Worm (Caenorhabditis elegans) whole organism, L1 larva: ENCODE results near the gene rin-1.

Source experiments
- Y116A8C.19 ChIP-seq: sonication (generic microtip); optimal IDR thresholded peaks from 2 replicates; lab custom pipeline; 2016; ENCODE audit warnings: missing compliant biosample characterization, missing genetic modification characterization, borderline replicate concordance
- aha-1 ChIP-seq: fragments of 150-350 bp; optimal IDR thresholded peaks from 2 replicates; lab custom pipeline; 2014; ENCODE audit warnings: missing biosample characterization, missing genetic modification characterization
- alr-1 ChIP-seq: fragments of 200-800 bp; sonication (Bioruptor generic); optimal IDR thresholded peaks from 2 replicates; lab custom pipeline; 2018; ENCODE audit warnings: borderline replicate concordance, mild to moderate bottlenecking, missing genetic modification characterization, missing compliant biosample characterization
- ceh-63 ChIP-seq: fragments of 200-800 bp; sonication (Bioruptor generic); optimal IDR thresholded peaks from 2 replicates; lab custom pipeline; 2018; ENCODE audit warnings: mild to moderate bottlenecking, missing genetic modification characterization, missing compliant biosample characterization
- ceh-82 ChIP-seq, 3 experiments: fragments of 150-350 bp in 1 of 3; sonication (generic microtip) in 2 of 3; optimal IDR thresholded peaks; 2 replicates each; lab custom pipeline; 2014 to 2017; ENCODE audit warnings: missing biosample characterization in 3 of 3, missing genetic modification characterization in 3 of 3
- ceh-88 ChIP-seq: fragments of 200-800 bp; sonication (Bioruptor generic); IDR thresholded peaks from 2 replicates; pipeline ENCODE4 v1.3.6; 2022; ENCODE audit warnings: missing genetic modification characterization, missing compliant biosample characterization
- ces-1 ChIP-seq: fragments of 150-350 bp; optimal IDR thresholded peaks from 2 replicates; lab custom pipeline; 2014; ENCODE audit warnings: missing biosample characterization, missing genetic modification reagents, missing genetic modification characterization
- dpl-1 ChIP-seq, 3 experiments: fragments of 150-350 bp in 2 of 3; sonication (generic microtip) in 1 of 3; optimal IDR thresholded peaks; 2 replicates each; lab custom pipeline; 2014 to 2017; ENCODE audit warnings: missing biosample characterization in 3 of 3, missing genetic modification characterization in 3 of 3, missing genetic modification reagents in 3 of 3
- efl-1 ChIP-seq, 4 experiments: fragments of 150-350 bp; optimal IDR thresholded peaks in 3 of 4; peaks in 1 of 4; 1 replicate in 1 of 4; 2 replicates in 3 of 4; lab custom pipeline; 2014; ENCODE audit warnings: missing biosample characterization in 2 of 4, missing genetic modification characterization in 2 of 4, missing genetic modification reagents in 2 of 4
- efl-3 ChIP-seq: fragments of 200-800 bp; sonication (Bioruptor generic); optimal IDR thresholded peaks from 2 replicates; lab custom pipeline; 2018; ENCODE audit warnings: mild to moderate bottlenecking, missing genetic modification characterization, missing compliant biosample characterization
- egl-27 ChIP-seq, 2 experiments: fragments of 150-350 bp in 1 of 2; sonication (generic microtip); optimal IDR thresholded peaks; 3 replicates each; lab custom pipeline; 2017 to 2018; ENCODE audit warnings: missing biosample characterization in 2 of 2, missing genetic modification characterization in 2 of 2, missing genetic modification reagents in 2 of 2
- elt-2 ChIP-seq: sonication (generic microtip); optimal IDR thresholded peaks from 2 replicates; lab custom pipeline; 2016; ENCODE audit warnings: missing genetic modification characterization, mild to moderate bottlenecking, inconsistent platforms, missing compliant biosample characterization, missing genetic modification reagents
- fkh-4 ChIP-seq: sonication (generic microtip); optimal IDR thresholded peaks from 2 replicates; lab custom pipeline; 2016; ENCODE audit warnings: missing compliant biosample characterization, missing genetic modification characterization, borderline replicate concordance
- fos-1 ChIP-seq: fragments of 150-350 bp; optimal IDR thresholded peaks from 2 replicates; lab custom pipeline; 2014; ENCODE audit warnings: missing biosample characterization, missing genetic modification characterization
- grh-1 ChIP-seq: fragments of 200-800 bp; sonication (Bioruptor generic); IDR thresholded peaks from 2 replicates; pipeline ENCODE4 v1.3.6; 2022; ENCODE audit warnings: missing genetic modification reagents, missing genetic modification characterization, missing compliant biosample characterization
- hlh-17 ChIP-seq: fragments of 200-800 bp; sonication (Bioruptor generic); optimal IDR thresholded peaks from 2 replicates; lab custom pipeline; 2018; ENCODE audit warnings: missing genetic modification characterization, mild to moderate bottlenecking, missing compliant biosample characterization, moderate library complexity, borderline replicate concordance
- hpl-2 ChIP-seq: fragments of 150-350 bp; optimal IDR thresholded peaks from 2 replicates; lab custom pipeline; 2014; ENCODE audit warnings: missing biosample characterization, missing genetic modification reagents, missing genetic modification characterization
- jun-1 ChIP-seq: fragments of 150-350 bp; optimal IDR thresholded peaks from 2 replicates; lab custom pipeline; 2014; ENCODE audit warnings: missing biosample characterization, missing genetic modification reagents, missing genetic modification characterization
- lin-13 ChIP-seq: fragments of 150-350 bp; optimal IDR thresholded peaks from 2 replicates; lab custom pipeline; 2014; ENCODE audit warnings: missing biosample characterization, missing genetic modification reagents, missing genetic modification characterization
- lin-39 ChIP-seq: fragments of 150-350 bp; optimal IDR thresholded peaks from 2 replicates; lab custom pipeline; 2014; ENCODE audit warnings: missing biosample characterization, missing genetic modification reagents, missing genetic modification characterization
- lir-3 ChIP-seq: sonication (generic microtip); optimal IDR thresholded peaks from 2 replicates; lab custom pipeline; 2016; ENCODE audit warnings: mild to moderate bottlenecking, missing genetic modification characterization, moderate library complexity, missing compliant biosample characterization; ENCODE audit not compliant: poor library complexity
- lsy-2 ChIP-seq, 2 experiments: fragments of 150-350 bp; optimal IDR thresholded peaks; 2 replicates each; lab custom pipeline; 2014; ENCODE audit warnings: missing biosample characterization in 2 of 2, missing genetic modification characterization in 2 of 2
- mdl-1 ChIP-seq, 2 experiments: fragments of 150-350 bp; optimal IDR thresholded peaks; 2 replicates each; lab custom pipeline; 2014 to 2017; ENCODE audit warnings: missing biosample characterization in 2 of 2, missing genetic modification characterization in 2 of 2, inconsistent platforms in 1 of 2
- mef-2 ChIP-seq: fragments of 150-350 bp; optimal IDR thresholded peaks from 2 replicates; lab custom pipeline; 2014; ENCODE audit warnings: missing biosample characterization, missing genetic modification characterization
- mep-1 ChIP-seq: fragments of 150-350 bp; optimal IDR thresholded peaks from 2 replicates; lab custom pipeline; 2014; ENCODE audit warnings: missing biosample characterization, missing genetic modification characterization
- nhr-20 ChIP-seq: sonication (generic microtip); optimal IDR thresholded peaks from 2 replicates; lab custom pipeline; 2016; ENCODE audit warnings: mild to moderate bottlenecking, missing genetic modification characterization, missing compliant biosample characterization
- nhr-237 ChIP-seq: fragments of 150-350 bp; optimal IDR thresholded peaks from 2 replicates; lab custom pipeline; 2014; ENCODE audit warnings: missing biosample characterization, missing genetic modification characterization
- nhr-47 ChIP-seq: sonication (generic microtip); optimal IDR thresholded peaks from 2 replicates; lab custom pipeline; 2016; ENCODE audit warnings: mild to moderate bottlenecking, missing genetic modification characterization, moderate library complexity, missing compliant biosample characterization
- nhr-71 ChIP-seq: sonication (generic microtip); optimal IDR thresholded peaks from 2 replicates; lab custom pipeline; 2016; ENCODE audit warnings: mild to moderate bottlenecking, missing genetic modification characterization, moderate library complexity, missing compliant biosample characterization
- nhr-77 ChIP-seq: fragments of 150-350 bp; optimal IDR thresholded peaks from 2 replicates; lab custom pipeline; 2014; ENCODE audit warnings: missing biosample characterization, missing genetic modification characterization
- nhr-84 ChIP-seq: sonication (generic microtip); optimal IDR thresholded peaks from 2 replicates; lab custom pipeline; 2017; ENCODE audit warnings: missing biosample characterization, missing genetic modification characterization
- nhr-85 ChIP-seq: sonication (generic microtip); peaks from one replicate; lab custom pipeline; 2016; ENCODE audit warnings: missing genetic modification characterization, inconsistent platforms, missing compliant biosample characterization
- nhr-90 ChIP-seq: sonication (generic microtip); optimal IDR thresholded peaks from 2 replicates; lab custom pipeline; 2016; ENCODE audit warnings: mild to moderate bottlenecking, missing genetic modification characterization, missing compliant biosample characterization; ENCODE audit not compliant: poor library complexity
- pag-3 ChIP-seq: sonication (generic microtip); optimal IDR thresholded peaks from 2 replicates; lab custom pipeline; 2017; ENCODE audit warnings: missing genetic modification characterization, mild to moderate bottlenecking, missing compliant biosample characterization, antibody characterized with exemption, borderline replicate concordance; ENCODE audit not compliant: insufficient read depth
- skn-1 ChIP-seq: fragments of 150-350 bp; optimal IDR thresholded peaks from 2 replicates; lab custom pipeline; 2014; ENCODE audit warnings: missing biosample characterization, missing genetic modification characterization
- snu-23 ChIP-seq: sonication (generic microtip); optimal IDR thresholded peaks from 2 replicates; lab custom pipeline; 2016; ENCODE audit warnings: missing genetic modification characterization, missing compliant biosample characterization
- sox-4 ChIP-seq: sonication (generic microtip); optimal IDR thresholded peaks from 2 replicates; lab custom pipeline; 2016; ENCODE audit warnings: missing genetic modification characterization, missing compliant biosample characterization
- sup-37 ChIP-seq: fragments of 200-800 bp; sonication (Bioruptor generic); optimal IDR thresholded peaks from 2 replicates; lab custom pipeline; 2018; ENCODE audit warnings: mild to moderate bottlenecking, missing genetic modification characterization, missing compliant biosample characterization
- unc-130 ChIP-seq: fragments of 150-350 bp; optimal IDR thresholded peaks from 2 replicates; lab custom pipeline; 2017; ENCODE audit warnings: missing biosample characterization, missing genetic modification characterization, inconsistent platforms
- unc-86 ChIP-seq: sonication (generic microtip); optimal IDR thresholded peaks from 2 replicates; lab custom pipeline; 2016; ENCODE audit warnings: missing genetic modification characterization, missing compliant biosample characterization
- unc-98 ChIP-seq: fragments of 200-800 bp; sonication (Bioruptor generic); IDR thresholded peaks from 2 replicates; pipeline ENCODE4 v1.3.6; 2022; ENCODE audit warnings: missing genetic modification characterization, missing compliant biosample characterization
- vab-15 ChIP-seq: sonication (generic microtip); optimal IDR thresholded peaks from 2 replicates; lab custom pipeline; 2017; ENCODE audit warnings: missing genotype, mild to moderate bottlenecking, missing genetic modification characterization, missing compliant biosample characterization
- xbp-1 ChIP-seq: sonication (generic microtip); optimal IDR thresholded peaks from 2 replicates; lab custom pipeline; 2016; ENCODE audit warnings: missing genetic modification characterization, missing compliant biosample characterization
- zip-4 ChIP-seq: fragments of 200-800 bp; sonication (Bioruptor generic); optimal IDR thresholded peaks from 2 replicates; lab custom pipeline; 2018; ENCODE audit warnings: mild to moderate bottlenecking, missing genetic modification characterization, moderate library complexity, missing compliant biosample characterization

rin-1 gene

DNA sequence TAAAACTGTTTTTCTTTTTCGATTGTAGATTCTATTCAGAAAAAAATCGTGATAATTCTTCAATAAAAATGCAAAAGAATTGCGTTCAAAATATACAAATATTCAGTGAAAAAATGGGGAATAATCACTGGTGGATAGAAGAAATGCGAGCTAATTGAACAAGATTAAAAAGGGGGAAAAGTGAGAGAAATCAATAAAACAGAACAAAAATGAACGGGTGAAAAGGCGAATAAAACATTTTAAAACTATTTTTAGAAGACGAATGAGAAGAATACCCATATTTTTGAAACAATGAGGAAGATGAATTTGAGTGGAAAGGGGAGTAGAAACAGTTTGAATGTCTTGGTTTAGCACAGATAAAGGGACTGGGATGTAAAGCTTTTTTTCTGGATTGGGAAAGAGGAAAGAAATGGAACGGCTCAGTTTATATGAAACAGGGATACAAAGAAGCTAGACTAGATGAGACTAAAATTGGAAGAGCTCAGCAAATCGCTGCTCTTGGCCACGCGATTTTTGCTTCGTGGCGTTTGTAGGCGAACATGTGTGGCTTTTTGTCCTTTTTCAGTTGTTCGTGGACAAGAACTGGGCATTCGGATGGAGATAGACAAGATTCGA lies 31.1 kb downstream of the rin-1 start, which contains the start of gene Y50E8A.12:
Y50E8A.12 (minus strand) TSS at position 51 of the 615 bp plus-strand sequence.
- no peak for TF ChIP-seq vab-15 (tag; lab: Kevin White, UChicago)
- no peak for TF ChIP-seq unc-98 (GFP tag; lab: Robert Waterston, UW)
- no peak for TF ChIP-seq hpl-2 (GFP tag; lab: Kevin White, UChicago)
- no peak for TF ChIP-seq alr-1
- no peak for TF ChIP-seq grh-1
- no peak for TF ChIP-seq pag-3
- no peak for TF ChIP-seq zip-4 (GFP tag; lab: Kevin White, UChicago)
- no peak for TF ChIP-seq snu-23 (GFP tag; lab: Kevin White, UChicago)
- no peak for TF ChIP-seq nhr-237 (tag; lab: Kevin White, UChicago)
- no peak for TF ChIP-seq xbp-1 (tag; lab: Kevin White, UChicago)
- TF ChIP-seq fos-1 (tag; lab: Kevin White, UChicago): no peak
- TF ChIP-seq unc-86 (tag; lab: Kevin White, UChicago): no peak
- no peak for TF ChIP-seq jun-1 (tag; lab: Kevin White, UChicago)
- TF ChIP-seq nhr-47 (tag; lab: Kevin White, UChicago): no peak
- TF ChIP-seq skn-1 (tag; lab: Kevin White, UChicago): no peak
- TF ChIP-seq mep-1 (tag; lab: Kevin White, UChicago): no peak
- no peak for TF ChIP-seq hlh-17
- no peak for TF ChIP-seq efl-1 (optimal IDR thresholded peaks at IDR 0.05; lab: Kevin White, UChicago)
- no peak for TF ChIP-seq efl-1 (GFP tag; optimal IDR thresholded peaks at IDR 0.05 in 1 of 2; lab: Kevin White, UChicago)
- no peak for TF ChIP-seq ceh-82 (tag; optimal IDR thresholded peaks at IDR 0.05; lab: Kevin White, UChicago)
- no peak for TF ChIP-seq nhr-71 (tag; lab: Kevin White, UChicago)

ce11 chrV:14781130-14781529 lies 34.3 kb downstream of the rin-1 start, which contains the start of gene Y50E8A.11:
Y50E8A.11 (plus strand) TSS chrV:14781430.
- TF ChIP-seq efl-3 (GFP tag; lab: Kevin White, UChicago) (no peak), mdl-1 (tag; optimal IDR thresholded peaks at IDR 0.05; lab: Kevin White, UChicago) (no peak), ceh-88 (GFP tag; lab: Robert Waterston, UW) (no peak), lir-3 (tag; lab: Kevin White, UChicago) (no peak), hlh-17 (no peak), ceh-63 (GFP tag; lab: Kevin White, UChicago) (no peak), ces-1 (GFP tag; lab: Kevin White, UChicago) (no peak), mef-2 (tag; lab: Kevin White, UChicago) (no peak), pag-3 (no peak), egl-27 (tag; optimal IDR thresholded peaks at IDR 0.05; lab: Kevin White, UChicago) (no peak), elt-2 (no peak)

- TF ChIP-seq Y116A8C.19 (tag; lab: Kevin White, UChicago) (no peak), xbp-1 (tag; lab: Kevin White, UChicago) (no peak), ceh-82 (tag; optimal IDR thresholded peaks at IDR 0.05; lab: Kevin White, UChicago) (no peak)
These were observed 35.8 kb downstream of the rin-1 start, which contains the start of the genes scrm-7 and Y50E8A.10 for ce11 chrV:14779644-14780043. scrm-7 (minus strand) TSS chrV:14779744. Y50E8A.10 (plus strand) TSS chrV:14779996.

DNA sequence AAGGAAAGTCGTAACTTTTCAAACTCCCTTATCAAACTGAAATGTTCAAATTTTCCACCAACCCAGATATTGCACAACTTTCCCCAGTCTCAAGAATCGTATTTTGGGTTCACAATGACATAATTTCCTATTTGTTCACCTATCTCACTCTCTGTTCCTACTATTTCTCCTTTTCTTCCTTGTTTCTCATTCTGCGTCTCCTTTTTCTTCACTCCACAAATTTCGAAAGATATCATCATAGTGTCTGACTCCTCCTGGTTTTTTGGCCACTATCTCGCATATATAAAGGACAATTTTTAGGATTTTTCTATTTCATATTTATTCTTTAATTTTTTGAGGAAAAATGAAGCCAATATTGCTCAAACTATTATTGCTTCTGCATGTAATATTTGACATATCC lies 42.4 kb downstream of the rin-1 start, which contains the start of gene haf-7:
haf-7 (plus strand) TSS at position 211 of the 400 bp plus-strand sequence.
- TF ChIP-seq fos-1 (tag; lab: Kevin White, UChicago) (peak; percentile 22), elt-2 (no peak), jun-1 (tag; lab: Kevin White, UChicago) (peak; percentile 21), sup-37 (GFP tag; lab: Kevin White, UChicago) (no peak), nhr-237 (tag; lab: Kevin White, UChicago) (no peak), pag-3 (no peak), sox-4 (tag; lab: Kevin White, UChicago) (no peak), nhr-90 (no peak), lin-13 (no peak), lsy-2 (tag; optimal IDR thresholded peaks at IDR 0.05; lab: Kevin White, UChicago) (peak in 1 of 2 experiments; percentile 67), nhr-20 (tag; lab: Kevin White, UChicago) (no peak), nhr-85 (no peak), vab-15 (tag; lab: Kevin White, UChicago) (no peak), egl-27 (tag; optimal IDR thresholded peaks at IDR 0.05; lab: Kevin White, UChicago) (no peak), unc-130 (no peak), aha-1 (no peak), lin-39 (tag; lab: Kevin White, UChicago) (no peak), nhr-84 (no peak), efl-3 (GFP tag; lab: Kevin White, UChicago) (no peak), fkh-4 (tag; lab: Kevin White, UChicago) (no peak), nhr-77 (tag; lab: Kevin White, UChicago) (no peak), dpl-1 (GFP tag; optimal IDR thresholded peaks at IDR 0.05; lab: Kevin White, UChicago) (peak in 2 of 3 experiments; percentile 1 to 11)
